Worm (Caenorhabditis elegans) whole organism, L4/young adult: Measurements from ENCODE around the gene pho-6.

Experiments used
- dao-5 ChIP-seq: sonication (generic microtip); optimal IDR thresholded peaks from 2 replicates; lab custom pipeline; 2016; ENCODE audit warnings: missing genotype, missing genetic modification characterization, moderate library complexity, missing compliant biosample characterization
- him-1 ChIP-seq: sonication (generic microtip); optimal IDR thresholded peaks from 2 replicates; lab custom pipeline; 2016; ENCODE audit warnings: missing genotype, missing genetic modification reagents, missing genetic modification characterization, missing compliant biosample characterization

DNA sequence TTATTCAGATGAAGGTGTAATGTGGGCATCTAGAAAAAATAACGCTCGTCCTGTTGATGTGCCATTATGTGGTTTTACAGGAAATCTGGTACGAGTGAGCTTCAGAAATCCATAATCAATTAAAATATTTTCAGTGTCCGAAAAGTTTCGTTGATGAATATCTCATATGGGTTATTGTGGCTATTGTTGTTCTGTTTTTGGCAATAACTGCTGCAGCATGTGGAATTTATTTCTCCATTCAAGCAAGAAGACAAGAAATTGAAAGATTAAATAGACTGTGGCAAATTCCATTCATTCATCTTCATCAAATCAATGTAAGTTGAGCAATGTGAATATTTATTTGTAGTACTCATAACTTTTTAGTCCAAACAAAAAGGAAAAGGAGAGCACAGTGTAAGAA, 5.0 kb downstream of the pho-6 start:
- TF ChIP-seq dao-5 (tag; lab: Kevin White, UChicago), result no peak
- no peak for TF ChIP-seq him-1 (tag; lab: Kevin White, UChicago)
